Worm (Caenorhabditis elegans) whole organism, mixed stage, embryonic: ENCODE measurements around the gene ceh-48.

Experiments
- lsy-2 ChIP-seq: fragments of 150-350 bp; optimal IDR thresholded peaks from 2 replicates; lab custom pipeline; 2014; ENCODE audit warnings: missing biosample characterization, missing genetic modification characterization
- sptf-1 ChIP-seq: sonication (generic microtip); optimal IDR thresholded peaks from 2 replicates; lab custom pipeline; 2017; ENCODE audit warnings: mild to moderate bottlenecking, missing genetic modification characterization, moderate library complexity, missing compliant biosample characterization
- unc-39 ChIP-seq: fragments of 150-350 bp; optimal IDR thresholded peaks from 2 replicates; lab custom pipeline; 2014; ENCODE audit warnings: missing biosample characterization, missing genetic modification characterization
- unc-62 ChIP-seq: fragments of 150-350 bp; optimal IDR thresholded peaks from 2 replicates; lab custom pipeline; 2014; ENCODE audit warnings: missing biosample characterization, missing genetic modification reagents, missing genetic modification characterization

DNA sequence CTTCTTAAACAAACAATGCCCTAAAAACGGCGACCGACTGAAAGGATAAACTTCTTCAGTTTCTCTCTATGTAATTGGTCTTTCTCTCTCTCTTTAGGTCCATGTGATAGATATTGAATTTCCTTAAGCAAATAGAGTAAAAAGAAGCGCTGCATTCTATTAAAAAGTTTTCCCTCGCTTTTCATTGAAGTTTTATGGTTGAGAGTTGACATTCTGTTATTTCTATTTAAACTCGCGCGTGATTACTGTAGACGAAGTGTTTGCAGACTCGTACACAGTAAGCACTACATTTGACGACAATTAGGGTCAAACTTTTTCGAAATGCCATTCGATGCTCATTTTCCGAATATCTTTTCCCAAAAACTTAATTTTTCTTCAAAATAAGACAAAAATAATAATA is 34.8 kb upstream of the ceh-48 start:
- TF ChIP-seq sptf-1 (tag; lab: Kevin White, UChicago) (no peak), unc-62 (GFP tag; lab: Kevin White, UChicago) (no peak), lsy-2 (tag; lab: Kevin White, UChicago) (no peak), unc-39 (tag; lab: Kevin White, UChicago) (no peak)
